Worm (Caenorhabditis elegans) whole organism, early embryonic: ENCODE measurements around the gene C18D1.2.

Experiments
- B0310.2 ChIP-seq: sonication (generic microtip); optimal IDR thresholded peaks from 2 replicates; lab custom pipeline; 2016; ENCODE audit warnings: mild to moderate bottlenecking, missing genetic modification characterization, missing compliant biosample characterization
- F13C5.2 ChIP-seq: sonication (generic microtip); optimal IDR thresholded peaks from 2 replicates; lab custom pipeline; 2017; ENCODE audit warnings: mild to moderate bottlenecking, missing genetic modification characterization, inconsistent platforms, missing compliant biosample characterization
- aly-1 ChIP-seq: sonication (generic microtip); optimal IDR thresholded peaks from 2 replicates; lab custom pipeline; 2016; ENCODE audit warnings: missing genetic modification characterization, missing compliant biosample characterization
- ama-1 ChIP-seq: fragments of 150-350 bp; optimal IDR thresholded peaks from 2 replicates; lab custom pipeline; 2014
- ceh-13 ChIP-seq: fragments of 200-800 bp; sonication (Bioruptor generic); optimal IDR thresholded peaks from 2 replicates; lab custom pipeline; 2018; ENCODE audit warnings: mild to moderate bottlenecking, missing genetic modification characterization, missing compliant biosample characterization
- ceh-36 ChIP-seq: sonication (generic microtip); optimal IDR thresholded peaks from 2 replicates; lab custom pipeline; 2016; ENCODE audit warnings: missing genetic modification characterization, inconsistent platforms, missing compliant biosample characterization
- ets-7 ChIP-seq: sonication (generic microtip); optimal IDR thresholded peaks from 2 replicates; lab custom pipeline; 2016; ENCODE audit warnings: missing genotype, missing genetic modification characterization, missing compliant biosample characterization
- flt-1 ChIP-seq: fragments of 200-800 bp; sonication (Bioruptor generic); IDR thresholded peaks from 2 replicates; pipeline ENCODE4 v1.3.6; 2022; ENCODE audit warnings: missing genetic modification characterization, missing compliant biosample characterization
- hmbx-1 ChIP-seq: sonication (generic microtip); optimal IDR thresholded peaks from 2 replicates; lab custom pipeline; 2016; ENCODE audit warnings: mild to moderate bottlenecking, missing genetic modification characterization, missing compliant biosample characterization
- hmg-4 ChIP-seq: fragments of 200-800 bp; sonication (Bioruptor generic); optimal IDR thresholded peaks from 2 replicates; lab custom pipeline; 2018; ENCODE audit warnings: mild to moderate bottlenecking, missing genetic modification characterization, missing compliant biosample characterization
- hnd-1 ChIP-seq: sonication (generic microtip); optimal IDR thresholded peaks from 2 replicates; lab custom pipeline; 2016; ENCODE audit warnings: missing genetic modification characterization, missing compliant biosample characterization
- pes-1 ChIP-seq: fragments of 200-800 bp; sonication (Bioruptor generic); IDR thresholded peaks from 2 replicates; pipeline ENCODE4 v1.3.6; 2022; ENCODE audit warnings: missing genetic modification reagents, missing genetic modification characterization, missing compliant biosample characterization
- scrt-1 ChIP-seq: fragments of 200-800 bp; sonication (Bioruptor generic); IDR thresholded peaks from 2 replicates; pipeline ENCODE4 v1.3.6; 2022; ENCODE audit warnings: missing genetic modification characterization, missing compliant biosample characterization
- sea-1 ChIP-seq: fragments of 200-800 bp; sonication (Bioruptor generic); conservative IDR thresholded peaks from 2 replicates; pipeline ENCODE4 v1.3.6; 2022; ENCODE audit warnings: missing genetic modification characterization, missing compliant biosample characterization
- tbx-11 ChIP-seq: fragments of 200-800 bp; sonication (Bioruptor generic); IDR thresholded peaks from 2 replicates; pipeline ENCODE4 v1.3.6; 2022; ENCODE audit warnings: missing genetic modification characterization, missing compliant biosample characterization
- tbx-37 ChIP-seq: fragments of 200-800 bp; sonication (Bioruptor generic); conservative IDR thresholded peaks from 2 replicates; pipeline ENCODE4 v1.3.6; 2022; ENCODE audit warnings: missing genetic modification reagents, missing genetic modification characterization, missing compliant biosample characterization
- tra-4 ChIP-seq: sonication (generic microtip); optimal IDR thresholded peaks from 2 replicates; lab custom pipeline; 2017; ENCODE audit warnings: missing genetic modification characterization, missing compliant biosample characterization

The C18D1.2 gene

ce11 chrII:10098428-10098827 is 41.6 kb downstream of the C18D1.2 start:
- TF ChIP-seq ets-7 (tag; lab: Kevin White, UChicago) (no peak), tbx-11 (GFP tag; lab: Robert Waterston, UW) (no peak), F13C5.2 (tag; lab: Kevin White, UChicago) (no peak), ceh-13 (no peak), aly-1 (tag; lab: Kevin White, UChicago) (no peak), hmbx-1 (no peak), scrt-1 (GFP tag; lab: Robert Waterston, UW) (no peak)

- TF ChIP-seq B0310.2 (tag; lab: Kevin White, UChicago): no peak
- no peak for TF ChIP-seq tra-4 (tag; lab: Kevin White, UChicago)
- TF ChIP-seq hmg-4 (GFP tag; lab: Kevin White, UChicago): no peak
- TF ChIP-seq aly-1 (tag; lab: Kevin White, UChicago): no peak
- no peak for TF ChIP-seq F13C5.2 (tag; lab: Kevin White, UChicago)
Measured at ce11 chrII:10099072-10099471, 42.3 kb downstream of the C18D1.2 start.

- TF ChIP-seq B0310.2 (tag; lab: Kevin White, UChicago) (no peak), aly-1 (tag; lab: Kevin White, UChicago) (no peak), F13C5.2 (tag; lab: Kevin White, UChicago) (no peak), ama-1 (lab: Kevin White, UChicago) (no peak), pes-1 (GFP tag; lab: Robert Waterston, UW) (no peak), scrt-1 (GFP tag; lab: Robert Waterston, UW) (no peak)
Measured at ce11 chrII:10099804-10100360, 43.1 kb downstream of the C18D1.2 start, which contains the start of the genes pas-7 and puf-12. pas-7 (minus strand) TSS chrII:10099854. puf-12 (plus strand) TSS chrII:10100310.

ce11 chrII:10103212-10103611 is 46.4 kb downstream of the C18D1.2 start:
- TF ChIP-seq tra-4 (tag; lab: Kevin White, UChicago): no peak
- TF ChIP-seq hnd-1: no peak
- no peak for TF ChIP-seq sea-1 (GFP tag; lab: Robert Waterston, UW)
- no peak for TF ChIP-seq B0310.2 (tag; lab: Kevin White, UChicago)
- TF ChIP-seq scrt-1 (GFP tag; lab: Robert Waterston, UW): no peak
- no peak for TF ChIP-seq ets-7 (tag; lab: Kevin White, UChicago)
- TF ChIP-seq F13C5.2 (tag; lab: Kevin White, UChicago): no peak
- no peak for TF ChIP-seq aly-1 (tag; lab: Kevin White, UChicago)
- TF ChIP-seq pes-1 (GFP tag; lab: Robert Waterston, UW): no peak
- TF ChIP-seq flt-1: no peak
- TF ChIP-seq ama-1 (lab: Kevin White, UChicago): no peak
- no peak for TF ChIP-seq tbx-11 (GFP tag; lab: Robert Waterston, UW)

ce11 chrII:10105604-10106003 is 48.8 kb downstream of the C18D1.2 start, which contains the start of gene ZK945.4:
ZK945.4 (minus strand) TSS chrII:10105704.
- TF ChIP-seq sea-1 (GFP tag; lab: Robert Waterston, UW): no peak
- no peak for TF ChIP-seq tra-4 (tag; lab: Kevin White, UChicago)

- no peak for TF ChIP-seq pes-1 (GFP tag; lab: Robert Waterston, UW)
- no peak for TF ChIP-seq ama-1 (lab: Kevin White, UChicago)
- TF ChIP-seq F13C5.2 (tag; lab: Kevin White, UChicago): no peak
- TF ChIP-seq flt-1: no peak
- no peak for TF ChIP-seq sea-1 (GFP tag; lab: Robert Waterston, UW)
- no peak for TF ChIP-seq tbx-11 (GFP tag; lab: Robert Waterston, UW)
- no peak for TF ChIP-seq scrt-1 (GFP tag; lab: Robert Waterston, UW)
- no peak for TF ChIP-seq aly-1 (tag; lab: Kevin White, UChicago)
- TF ChIP-seq hmbx-1: no peak
- TF ChIP-seq ceh-36 (tag; lab: Kevin White, UChicago): no peak
- TF ChIP-seq hnd-1: no peak
- no peak for TF ChIP-seq ets-7 (tag; lab: Kevin White, UChicago)
- no peak for TF ChIP-seq tra-4 (tag; lab: Kevin White, UChicago)
- no peak for TF ChIP-seq tbx-37
- TF ChIP-seq ceh-13: no peak
Measured at ce11 chrII:10106870-10107269, 50.1 kb downstream of the C18D1.2 start, which contains the start of gene ZK945.6. ZK945.6 (minus strand) TSS chrII:10106970.

- TF ChIP-seq B0310.2 (tag; lab: Kevin White, UChicago) (no peak), hmbx-1 (no peak), F13C5.2 (tag; lab: Kevin White, UChicago) (no peak), flt-1 (no peak), hnd-1 (no peak), pes-1 (GFP tag; lab: Robert Waterston, UW) (no peak), tbx-37 (no peak), sea-1 (GFP tag; lab: Robert Waterston, UW) (no peak), aly-1 (tag; lab: Kevin White, UChicago) (no peak), scrt-1 (GFP tag; lab: Robert Waterston, UW) (no peak), hmg-4 (GFP tag; lab: Kevin White, UChicago) (no peak), ama-1 (lab: Kevin White, UChicago) (no peak), ceh-36 (tag; lab: Kevin White, UChicago) (no peak), tbx-11 (GFP tag; lab: Robert Waterston, UW) (no peak), ceh-13 (no peak), tra-4 (tag; lab: Kevin White, UChicago) (no peak), ets-7 (tag; lab: Kevin White, UChicago) (no peak)
Measured at ce11 chrII:10108377-10108776, 51.6 kb downstream of the C18D1.2 start, which contains the start of the genes ZK945.7 and ZK945.8. ZK945.7 (minus strand) TSS chrII:10108477. ZK945.8 (plus strand) TSS chrII:10108651.
